Fruit fly (Drosophila melanogaster): ENCODE data around the gene Drice.

dm6 chr3R:29760042-29760441 lies 39.4 kb upstream of the Drice start:
- TF ChIP-seq insv (optimal IDR thresholded peaks at IDR 0.05) (no peak), h (optimal IDR thresholded peaks at IDR 0.05) (no peak), Sin3A (optimal IDR thresholded peaks at IDR 0.05) (no peak), psq (optimal IDR thresholded peaks at IDR 0.05) (no peak), Myc (optimal IDR thresholded peaks at IDR 0.05) (no peak), ttk (optimal IDR thresholded peaks at IDR 0.05) (no peak)
